Fruit fly (Drosophila melanogaster): ENCODE measurements around the gene CG3223.
A peak's percentile ranks its signal among the peaks of the same experiment; 100 is the strongest.

Gene CG3223

DNA sequence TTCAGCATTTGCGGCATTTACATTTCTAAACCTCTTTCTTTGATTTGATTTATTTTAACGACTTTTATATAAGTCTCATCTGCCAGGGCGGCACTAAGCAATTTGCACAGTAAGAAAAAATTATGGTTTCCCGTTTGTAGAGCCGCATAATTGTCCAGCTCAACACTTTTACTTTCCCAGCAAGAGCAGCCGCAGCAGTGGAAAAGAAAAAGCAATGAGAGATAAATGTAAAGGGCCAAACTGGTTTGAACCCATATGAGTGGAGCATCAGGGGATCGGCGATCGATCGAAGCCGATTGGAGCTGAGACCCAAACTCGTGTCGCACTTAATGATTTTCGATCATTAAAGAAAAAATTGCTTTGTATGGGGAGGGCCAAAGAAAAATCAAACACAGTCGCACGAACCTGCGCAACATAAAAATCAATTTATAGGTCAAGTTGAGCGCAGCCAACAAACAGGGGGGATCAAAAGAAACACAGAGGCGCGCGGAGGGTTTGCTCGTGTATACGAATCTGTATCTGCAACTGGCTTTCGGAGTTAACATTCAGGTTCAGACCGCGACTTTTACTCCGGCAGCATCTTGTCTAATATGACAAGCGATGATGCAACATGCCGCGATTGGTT, 18.3 kb upstream of the CG3223 start (continued):
- no peak for TF ChIP-seq CG5180 (GFP tag; optimal IDR thresholded peaks at IDR 0.05)
- TF ChIP-seq Awh (GFP tag; IDR thresholded peaks at IDR 0.05), result peak; percentile 81
- peak; percentile 73 for TF ChIP-seq CG12769 (tag; optimal IDR thresholded peaks at IDR 0.05)
- peak; percentile 96 for TF ChIP-seq Blimp-1 (GFP tag; optimal IDR thresholded peaks at IDR 0.05)
- peak; percentile 41 for TF ChIP-seq sqz (GFP tag; optimal IDR thresholded peaks at IDR 0.05)

dm6 chr3R:7991446-7991845, 17.8 kb upstream of the CG3223 start:
- no peak for TF ChIP-seq ATbp (GFP tag; optimal IDR thresholded peaks at IDR 0.05)
- TF ChIP-seq ara (GFP tag; IDR thresholded peaks at IDR 0.05), result no peak
- no peak for TF ChIP-seq ewg (GFP tag; optimal IDR thresholded peaks at IDR 0.05)
- no peak for TF ChIP-seq CG2678 (tag; optimal IDR thresholded peaks at IDR 0.05)
- peak; percentile 99 for TF ChIP-seq CG8359 (GFP tag; optimal IDR thresholded peaks at IDR 0.05; ENCODE audit: borderline replicate concordance)
- 0 out of 3 replicates have a peak, but pooled peaks have one; percentile 47 for TF ChIP-seq ken (GFP tag; IDR thresholded peaks at IDR 0.05)
- no peak for TF ChIP-seq slou (GFP tag; optimal IDR thresholded peaks at IDR 0.05)
- no peak for TF ChIP-seq CG2116 (GFP tag; optimal IDR thresholded peaks at IDR 0.05)
- no peak for TF ChIP-seq CG31388 (GFP tag; optimal IDR thresholded peaks at IDR 0.05)

- peak; percentile 16 for TF ChIP-seq gem (tag; optimal IDR thresholded peaks at IDR 0.05)
- TF ChIP-seq tup (GFP tag; optimal IDR thresholded peaks at IDR 0.05), result no peak
- TF ChIP-seq Blimp-1 (GFP tag; optimal IDR thresholded peaks at IDR 0.05), result no peak
- no peak for TF ChIP-seq CG18599 (GFP tag; optimal IDR thresholded peaks at IDR 0.05)
- peak in 1 of 2 experiments; percentile 13 for TF ChIP-seq Hr51 (GFP tag; optimal IDR thresholded peaks at IDR 0.05)
- no peak for TF ChIP-seq CkIIα-i1 (GFP tag; IDR thresholded peaks at IDR 0.05)
Measured at dm6 chr3R:7992100-7992499, 17.1 kb upstream of the CG3223 start.

DNA sequence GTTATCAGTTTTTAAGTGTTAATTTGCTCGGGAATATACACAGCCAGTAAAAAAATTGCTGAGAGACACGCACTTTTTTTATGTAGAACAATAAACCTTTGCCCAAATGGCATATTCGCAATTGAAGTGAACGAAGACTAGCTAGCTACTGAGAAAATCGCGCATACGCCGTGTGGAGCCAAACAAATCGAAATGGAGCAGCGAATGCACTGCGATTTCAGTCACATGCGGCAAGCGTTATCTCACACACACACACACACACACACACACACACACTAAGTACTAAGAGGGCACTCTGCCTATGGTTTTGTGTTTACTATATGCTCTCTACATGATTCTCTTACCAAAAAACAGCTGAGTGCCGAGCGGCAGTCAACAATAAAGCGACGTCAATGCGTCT, 15.7 kb upstream of the CG3223 start:
- peak; percentile 27 for TF ChIP-seq sug (tag; optimal IDR thresholded peaks at IDR 0.05)
- no peak for TF ChIP-seq Nf-YB (GFP tag; optimal IDR thresholded peaks at IDR 0.05)
- TF ChIP-seq sens (GFP tag), result peak; percentile 68
- 0 out of 2 replicates have a peak, but pooled peaks have one; percentile 37 for TF ChIP-seq CG7372 (GFP tag; IDR thresholded peaks at IDR 0.05)
- no peak for TF ChIP-seq HHEX (GFP tag; optimal IDR thresholded peaks at IDR 0.05)
- no peak for TF ChIP-seq disco-r (GFP tag; optimal IDR thresholded peaks at IDR 0.05)
- 0 out of 2 replicates have a peak, but pooled peaks have one; percentile 9 for TF ChIP-seq Drgx (GFP tag; IDR thresholded peaks at IDR 0.05)
- TF ChIP-seq nmo (GFP tag; optimal IDR thresholded peaks at IDR 0.05), result no peak
- TF ChIP-seq crp (GFP tag; optimal IDR thresholded peaks at IDR 0.05), result peak in 1 of 2 experiments; percentile 39
- peak; percentile 46 for TF ChIP-seq cwo (GFP tag; optimal IDR thresholded peaks at IDR 0.05)
- TF ChIP-seq gcm2 (GFP tag; optimal IDR thresholded peaks at IDR 0.05), result no peak
- TF ChIP-seq CG8089 (GFP tag; optimal IDR thresholded peaks at IDR 0.05), result no peak
- TF ChIP-seq cg (GFP tag; optimal IDR thresholded peaks at IDR 0.05), result peak; percentile 75
- peak; percentile 10; the same call in 1 of the 3 replicates for TF ChIP-seq zen2 (GFP tag; IDR thresholded peaks at IDR 0.05; ENCODE audit: partially characterized antibody)
- TF ChIP-seq Six4 (GFP tag; optimal IDR thresholded peaks at IDR 0.05), result no peak
- TF ChIP-seq Med (GFP tag), result no peak
- TF ChIP-seq CG3163 (GFP tag; optimal IDR thresholded peaks at IDR 0.05), result peak; percentile 80
- no peak for TF ChIP-seq trh (GFP tag; optimal IDR thresholded peaks at IDR 0.05)
- TF ChIP-seq exex (tag; optimal IDR thresholded peaks at IDR 0.05), result peak; percentile 25
- peak; percentile 15 to 70 for TF ChIP-seq Trl (optimal IDR thresholded peaks at IDR 0.05)
- TF ChIP-seq Trl (GFP tag; optimal IDR thresholded peaks at IDR 0.05), result no peak
- no peak for TF ChIP-seq tap (tag; optimal IDR thresholded peaks at IDR 0.05)
- no peak for TF ChIP-seq vfl (GFP tag; optimal IDR thresholded peaks at IDR 0.05)
- peak; percentile 85; the same call in 1 of the 4 replicates for TF ChIP-seq chinmo (GFP tag; IDR thresholded peaks at IDR 0.05; ENCODE audit: partially characterized antibody)
- peak; percentile 18 for TF ChIP-seq mirr (GFP tag; optimal IDR thresholded peaks at IDR 0.05)
